Fruit fly (Drosophila melanogaster) whole organism: ENCODE measurements around the gene CG5326.

Experiments used
- CG8478 ChIP-seq: fragments of >200 bp; optimal IDR thresholded peaks from 2 replicates; lab custom pipeline; 2018; ENCODE audit warnings: inconsistent platforms
- Dll ChIP-seq: fragments of >200 bp; optimal IDR thresholded peaks from 2 replicates; lab custom pipeline; 2017
- EcR ChIP-seq, 2 experiments: fragments of >200 bp; optimal IDR thresholded peaks; 2 replicates each; lab custom pipeline; 2017; ENCODE audit warnings: missing biosample characterization in 2 of 2, missing genetic modification characterization in 2 of 2, missing genetic modification reagents in 2 of 2
- pan ChIP-seq: fragments of >200 bp; optimal IDR thresholded peaks from 2 replicates; lab custom pipeline; 2017
- psq ChIP-seq: fragments of >200 bp; optimal IDR thresholded peaks from 2 replicates; lab custom pipeline; 2017
- usp ChIP-seq: fragments of >200 bp; optimal IDR thresholded peaks from 2 replicates; lab custom pipeline; 2017; ENCODE audit warnings: missing biosample characterization, missing genetic modification characterization, mixed read lengths

Gene CG5326

DNA sequence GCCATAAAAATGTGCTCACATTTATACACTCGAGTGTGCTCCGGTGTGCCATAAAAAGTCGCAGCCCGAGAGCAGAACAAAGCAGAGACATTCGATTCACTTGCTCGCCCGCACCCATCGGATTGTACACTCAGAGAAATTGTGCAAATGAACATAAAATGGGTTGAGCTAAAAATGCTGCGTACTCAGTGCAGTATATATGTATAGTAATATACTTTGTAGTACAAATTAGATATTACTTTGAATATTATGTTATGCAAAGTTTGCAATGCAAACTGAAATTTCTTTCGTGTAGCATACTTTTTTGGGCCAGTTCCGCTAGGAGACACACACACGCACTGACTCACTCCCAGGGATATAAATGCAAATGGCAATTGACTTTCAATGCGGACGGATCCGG lies 36.1 kb downstream of the CG5326 start:
- TF ChIP-seq pan (lab: Kevin White, UChicago) = no peak
- TF ChIP-seq EcR (GFP tag; optimal IDR thresholded peaks at IDR 0.05; lab: Kevin White, UChicago) = no peak
- no peak for TF ChIP-seq usp (GFP tag; lab: Kevin White, UChicago)
- TF ChIP-seq Dll (lab: Kevin White, UChicago) = no peak
- TF ChIP-seq psq (lab: Kevin White, UChicago) = no peak
- TF ChIP-seq CG8478 (lab: Kevin White, UChicago) = no peak

DNA sequence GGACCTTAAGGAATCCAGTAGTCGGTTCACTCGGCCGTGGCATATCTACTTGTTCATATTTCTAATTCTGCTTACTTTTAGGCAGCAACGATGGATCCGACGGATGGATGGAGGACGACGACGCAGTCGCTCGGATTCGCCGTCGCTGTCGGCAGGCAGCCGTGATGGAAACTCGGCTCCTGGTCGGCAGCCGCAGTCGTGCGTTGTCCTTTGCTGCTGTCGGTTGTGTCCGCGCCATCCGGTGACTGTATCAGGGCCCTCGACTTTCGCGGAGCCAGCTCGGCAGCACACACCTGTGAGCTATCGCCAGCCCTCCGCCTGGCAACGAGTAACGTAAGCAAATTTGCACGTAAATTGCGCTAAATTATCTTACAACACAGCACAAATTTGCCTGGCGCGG lies 42.7 kb downstream of the CG5326 start, which contains the start of gene Octbeta1R:
Gene Octbeta1R, plus strand, starts transcription at position 191 of the 400 bp plus-strand sequence.
- TF ChIP-seq EcR (GFP tag; optimal IDR thresholded peaks at IDR 0.05; lab: Kevin White, UChicago) (no peak), pan (lab: Kevin White, UChicago) (no peak), CG8478 (lab: Kevin White, UChicago) (no peak), psq (lab: Kevin White, UChicago) (no peak), Dll (lab: Kevin White, UChicago) (no peak), usp (GFP tag; lab: Kevin White, UChicago) (no peak)

DNA sequence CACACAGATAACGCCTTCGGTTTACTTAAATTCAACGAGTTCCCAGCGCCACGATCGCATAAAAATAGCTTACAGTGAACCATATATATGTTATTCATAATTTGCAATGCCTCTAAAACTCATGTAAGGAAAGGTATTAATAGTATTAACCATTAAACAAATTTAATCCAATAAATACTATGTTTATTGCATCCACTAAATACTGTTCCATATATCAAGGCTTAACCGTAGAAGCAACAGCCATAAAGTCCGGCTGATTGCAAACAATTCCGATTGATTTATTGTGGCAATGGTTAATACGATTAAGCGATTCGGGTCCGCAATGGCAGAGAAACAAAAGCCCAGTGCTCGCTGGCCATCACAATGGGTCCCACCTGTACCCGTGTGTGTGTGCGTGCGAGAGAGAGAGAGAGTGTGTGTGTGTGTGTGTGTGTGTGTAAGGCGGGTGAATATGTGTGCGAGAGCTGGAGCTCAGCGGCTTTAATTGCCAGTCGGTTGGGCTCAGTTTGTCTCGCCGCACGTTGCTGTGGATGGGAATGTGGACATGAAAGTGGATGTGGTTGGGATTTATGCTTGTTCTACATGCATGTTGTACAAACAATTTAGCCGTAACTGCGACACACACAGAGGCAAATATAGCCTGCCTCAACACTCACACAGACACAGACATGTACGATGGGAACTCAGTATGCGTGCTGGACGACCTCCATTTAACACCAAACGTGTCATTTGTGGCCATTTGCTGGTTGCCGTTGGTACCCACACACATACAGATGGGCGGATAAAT lies 45.0 kb downstream of the CG5326 start:
- TF ChIP-seq usp (GFP tag; lab: Kevin White, UChicago) (no peak), CG8478 (lab: Kevin White, UChicago) (no peak), Dll (lab: Kevin White, UChicago) (no peak), psq (lab: Kevin White, UChicago) (no peak), pan (lab: Kevin White, UChicago) (no peak), EcR (GFP tag; optimal IDR thresholded peaks at IDR 0.05; lab: Kevin White, UChicago) (no peak)

DNA sequence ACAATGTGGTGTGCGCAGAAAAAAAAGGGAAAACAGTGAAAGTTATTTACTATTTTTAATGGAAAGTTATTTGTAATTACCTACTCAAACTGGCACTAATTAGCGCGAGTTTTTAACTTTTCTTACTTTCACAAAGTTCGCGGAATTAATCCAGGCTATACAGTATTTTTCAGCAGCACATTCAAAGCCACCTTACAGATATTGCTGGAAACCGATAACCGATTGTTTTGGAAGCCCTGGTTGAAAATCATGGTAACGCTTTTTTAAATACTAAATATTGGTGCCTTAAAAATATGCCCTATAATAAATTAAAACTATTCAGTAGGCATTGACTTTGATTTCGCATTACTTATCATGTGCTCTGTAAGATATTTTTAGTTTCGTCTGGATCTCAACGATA lies 47.0 kb downstream of the CG5326 start, which contains the start of gene tHMG2:
Gene tHMG2, plus strand, starts transcription at position 187 of the 400 bp plus-strand sequence.
- no peak for TF ChIP-seq Dll (lab: Kevin White, UChicago)
- TF ChIP-seq CG8478 (lab: Kevin White, UChicago) = no peak
- TF ChIP-seq pan (lab: Kevin White, UChicago) = no peak
- no peak for TF ChIP-seq EcR (GFP tag; optimal IDR thresholded peaks at IDR 0.05; lab: Kevin White, UChicago)
- no peak for TF ChIP-seq usp (GFP tag; lab: Kevin White, UChicago)
- no peak for TF ChIP-seq psq (lab: Kevin White, UChicago)

DNA sequence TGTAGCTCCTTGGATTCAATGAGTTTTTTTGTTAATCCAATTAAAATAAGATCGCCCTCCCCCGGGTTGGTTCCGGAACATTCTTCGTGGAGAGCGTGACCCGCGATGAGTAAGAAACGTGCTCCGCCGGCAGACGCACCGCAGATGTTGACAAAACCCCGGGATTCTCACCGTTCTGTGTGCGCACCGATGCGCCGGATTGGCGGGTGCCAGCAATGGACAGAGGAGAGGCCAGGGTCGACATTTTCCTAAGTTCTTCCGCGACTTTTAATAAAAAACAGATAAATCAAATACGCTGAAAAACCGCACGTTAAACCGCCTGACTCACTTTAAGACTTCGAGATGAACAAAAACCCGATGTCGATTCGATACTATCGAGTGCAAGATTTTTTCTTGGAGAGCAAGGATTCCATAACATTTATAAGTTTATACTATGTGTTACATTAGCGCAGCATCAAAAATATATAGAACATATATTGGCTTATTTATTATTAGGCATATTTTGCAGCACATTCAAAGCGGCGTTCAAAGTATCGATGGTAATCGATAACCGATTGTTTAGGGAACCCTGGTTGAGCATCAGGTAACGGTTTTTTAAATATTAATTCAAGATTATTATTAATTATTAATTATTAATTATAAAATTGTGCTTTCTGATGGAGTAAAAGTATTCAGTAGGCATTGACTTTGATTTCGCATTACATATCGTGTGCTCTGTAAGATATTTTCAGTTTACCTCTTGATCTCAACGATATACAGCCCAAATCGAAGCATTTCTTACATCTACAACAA lies 48.4 kb downstream of the CG5326 start, which contains the start of the genes CCT1 and tHMG1:
Gene CCT1, minus strand, starts transcription at position 352 of the 792 bp plus-strand sequence.
Gene tHMG1, plus strand, starts transcription at position 742 of the 792 bp plus-strand sequence.
- TF ChIP-seq psq (lab: Kevin White, UChicago) = no peak
- TF ChIP-seq EcR (GFP tag; optimal IDR thresholded peaks at IDR 0.05; lab: Kevin White, UChicago) = no peak
- no peak for TF ChIP-seq CG8478 (lab: Kevin White, UChicago)
- TF ChIP-seq usp (GFP tag; lab: Kevin White, UChicago) = no peak
- TF ChIP-seq Dll (lab: Kevin White, UChicago) = no peak
- no peak for TF ChIP-seq pan (lab: Kevin White, UChicago)

DNA sequence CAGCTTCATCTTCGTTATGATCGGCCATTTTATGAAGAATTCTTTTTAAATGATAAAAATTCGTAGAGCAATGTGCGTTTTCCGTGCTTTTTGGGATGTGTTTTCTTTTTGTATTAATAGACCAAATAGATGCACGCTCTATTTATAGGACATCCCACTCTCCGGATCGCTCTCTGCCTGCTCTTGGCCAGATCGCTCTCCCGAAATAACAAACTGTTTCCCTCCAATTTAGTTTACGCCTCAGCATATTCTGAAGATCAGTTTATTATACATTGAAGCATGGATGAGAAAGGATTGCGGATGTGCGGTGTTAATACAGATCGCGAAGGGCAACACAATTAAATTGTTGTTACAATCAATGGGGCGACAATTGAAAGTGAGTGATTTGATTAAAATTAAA lies 50.9 kb downstream of the CG5326 start, which contains the start of gene CG5376:
Gene CG5376, minus strand, starts transcription at position 101 of the 400 bp plus-strand sequence.
- no peak for TF ChIP-seq Dll (lab: Kevin White, UChicago)
- TF ChIP-seq psq (lab: Kevin White, UChicago) = no peak
- TF ChIP-seq usp (GFP tag; lab: Kevin White, UChicago) = no peak
- no peak for TF ChIP-seq EcR (GFP tag; optimal IDR thresholded peaks at IDR 0.05; lab: Kevin White, UChicago)
- no peak for TF ChIP-seq pan (lab: Kevin White, UChicago)
- TF ChIP-seq CG8478 (lab: Kevin White, UChicago) = no peak

DNA sequence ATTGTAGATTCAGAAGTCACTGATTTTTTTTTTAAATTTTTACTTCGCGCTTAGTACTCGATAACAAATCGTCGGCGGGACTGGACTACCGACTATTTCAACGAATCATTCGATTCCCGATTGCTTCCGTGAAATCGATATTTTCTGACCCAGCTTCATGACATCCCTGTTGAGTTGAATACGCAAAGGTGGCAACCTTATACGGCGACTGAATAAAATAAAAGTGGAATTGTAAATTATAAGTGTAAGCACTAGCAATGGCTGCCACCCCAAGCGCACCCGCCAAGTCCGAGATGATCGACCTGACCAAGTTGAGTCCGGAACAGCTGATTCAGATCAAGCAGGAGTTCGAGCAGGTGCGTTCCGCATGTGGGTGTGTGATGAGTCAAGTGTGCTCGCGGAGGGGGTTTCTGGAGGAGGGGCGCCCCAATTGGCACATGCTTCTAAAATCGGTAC lies 52.7 kb downstream of the CG5326 start, which contains the start of gene Pfdn5:
Gene Pfdn5, plus strand, starts transcription at position 3 of the 456 bp plus-strand sequence.
- TF ChIP-seq CG8478 (lab: Kevin White, UChicago) (no peak), pan (lab: Kevin White, UChicago) (no peak), EcR (GFP tag; optimal IDR thresholded peaks at IDR 0.05; lab: Kevin White, UChicago) (no peak), Dll (lab: Kevin White, UChicago) (no peak), psq (lab: Kevin White, UChicago) (no peak), usp (GFP tag; lab: Kevin White, UChicago) (no peak)

DNA sequence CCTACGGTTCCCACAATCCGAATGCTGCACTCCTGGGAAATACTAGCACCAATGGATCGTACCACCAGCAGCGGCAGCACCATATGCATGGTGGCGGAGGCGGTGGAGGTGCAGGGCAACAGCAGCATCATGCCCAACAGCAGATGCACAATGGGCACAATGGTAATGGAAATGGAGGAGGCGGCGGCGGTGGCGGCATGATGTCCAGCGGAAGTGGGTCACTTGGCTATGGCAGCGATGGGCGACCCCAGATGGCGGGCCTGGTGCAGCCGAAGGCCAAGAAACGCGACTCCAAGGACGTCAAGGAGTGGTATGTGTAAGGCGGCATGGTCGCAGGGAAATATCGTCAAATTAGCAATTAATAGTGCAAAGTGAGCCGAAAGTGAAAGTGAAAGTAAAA lies 56.2 kb downstream of the CG5326 start:
- TF ChIP-seq EcR (GFP tag; optimal IDR thresholded peaks at IDR 0.05; lab: Kevin White, UChicago) = no peak
- TF ChIP-seq usp (GFP tag; lab: Kevin White, UChicago) = no peak
- TF ChIP-seq psq (lab: Kevin White, UChicago) = no peak
- TF ChIP-seq Dll (lab: Kevin White, UChicago) = no peak
- TF ChIP-seq pan (lab: Kevin White, UChicago) = no peak
- TF ChIP-seq CG8478 (lab: Kevin White, UChicago) = no peak
